Fruit fly (Drosophila melanogaster) whole organism, pupa: ENCODE results near the gene CG14443.

Experiments used
- CG10348 ChIP-seq: fragments of 200-800 bp; sonication (Bioruptor generic); IDR thresholded peaks from 2 replicates; pipeline ENCODE4 v1.3.6; 2022; ENCODE audit warnings: missing biosample characterization, missing genetic modification characterization
- CG12605 ChIP-seq: fragments of 200-800 bp; sonication (Bioruptor generic); IDR thresholded peaks from 2 replicates; pipeline ENCODE4 v1.3.6; 2022; ENCODE audit warnings: missing biosample characterization, missing genetic modification characterization
- CG13204 ChIP-seq: fragments of 200-800 bp; sonication (Bioruptor generic); optimal IDR thresholded peaks from 2 replicates; lab custom pipeline; 2018; ENCODE audit warnings: missing biosample characterization, mild to moderate bottlenecking, missing genetic modification characterization, moderate library complexity
- CG14655 ChIP-seq: fragments of 200-800 bp; sonication (Bioruptor generic); optimal IDR thresholded peaks from 3 replicates; lab custom pipeline; 2017; ENCODE audit warnings: mild to moderate bottlenecking, missing biosample characterization, missing genetic modification reagents, missing genetic modification characterization
- CG15710 ChIP-seq: fragments of 200-800 bp; sonication (Bioruptor generic); optimal IDR thresholded peaks from 2 replicates; lab custom pipeline; 2018; ENCODE audit warnings: missing biosample characterization, mild to moderate bottlenecking, missing genetic modification characterization, moderate library complexity
- CG17806 ChIP-seq: fragments of 200-800 bp; sonication (Bioruptor generic); optimal IDR thresholded peaks from 2 replicates; lab custom pipeline; 2018; ENCODE audit warnings: missing biosample characterization, mild to moderate bottlenecking, missing genetic modification characterization, moderate library complexity
- CG32121 ChIP-seq: fragments of 200-800 bp; sonication (Bioruptor generic); IDR thresholded peaks from 2 replicates; pipeline ENCODE4 v1.3.6; 2022; ENCODE audit warnings: missing biosample characterization, missing genetic modification characterization
- CG34367 ChIP-seq: fragments of 200-800 bp; sonication (Bioruptor generic); optimal IDR thresholded peaks from 2 replicates; lab custom pipeline; 2018; ENCODE audit warnings: missing biosample characterization, mild to moderate bottlenecking, missing genetic modification characterization
- CG4496 ChIP-seq: fragments of 200-800 bp; sonication (Bioruptor generic); IDR thresholded peaks from 3 replicates; pipeline ENCODE4 v1.3.6; 2022; ENCODE audit warnings: missing biosample characterization, missing genetic modification characterization
- CG8159 ChIP-seq: fragments of 200-800 bp; sonication (Bioruptor generic); optimal IDR thresholded peaks from 3 replicates; lab custom pipeline; 2018; ENCODE audit warnings: missing biosample characterization, mild to moderate bottlenecking, missing genetic modification characterization, moderate library complexity
- CG8301 ChIP-seq: fragments of 200-800 bp; sonication (Bioruptor generic); optimal IDR thresholded peaks from 2 replicates; lab custom pipeline; 2018; ENCODE audit warnings: missing biosample characterization, mild to moderate bottlenecking, missing genetic modification characterization
- CG9948 ChIP-seq: fragments of 200-800 bp; sonication (Bioruptor generic); optimal IDR thresholded peaks from 2 replicates; lab custom pipeline; 2018; ENCODE audit warnings: missing biosample characterization, mild to moderate bottlenecking, missing genetic modification characterization, moderate library complexity
- D1 ChIP-seq: fragments of 200-800 bp; sonication (Bioruptor generic); optimal IDR thresholded peaks from 2 replicates; lab custom pipeline; 2018; ENCODE audit warnings: missing biosample characterization, mild to moderate bottlenecking, missing genetic modification characterization, moderate library complexity
- EcR ChIP-seq: fragments of 200-800 bp; sonication (Bioruptor generic); optimal IDR thresholded peaks from 3 replicates; lab custom pipeline; 2019; ENCODE audit warnings: missing biosample characterization, missing genetic modification characterization, mild to moderate bottlenecking, moderate library complexity, missing genetic modification reagents
- Ets98B ChIP-seq: fragments of 200-800 bp; sonication (Bioruptor generic); IDR thresholded peaks from 2 replicates; pipeline ENCODE4 v1.3.6; 2022; ENCODE audit warnings: missing biosample characterization, missing genetic modification characterization
- Pif1A ChIP-seq: fragments of 200-800 bp; sonication (Bioruptor generic); optimal IDR thresholded peaks from 3 replicates; lab custom pipeline; 2016; ENCODE audit warnings: missing biosample characterization, missing genetic modification characterization
- Pif1B ChIP-seq: fragments of 200-800 bp; sonication (Bioruptor generic); optimal IDR thresholded peaks from 3 replicates; lab custom pipeline; 2016; ENCODE audit warnings: missing biosample characterization, missing genetic modification characterization
- Snoo ChIP-seq: fragments of 200-800 bp; sonication (Bioruptor generic); optimal IDR thresholded peaks from 3 replicates; lab custom pipeline; 2017; ENCODE audit warnings: missing biosample characterization, mild to moderate bottlenecking, missing genetic modification characterization, inconsistent platforms
- fd96Ca ChIP-seq: fragments of 200-800 bp; sonication (Bioruptor generic); IDR thresholded peaks from 3 replicates; pipeline ENCODE4 v1.3.6; 2022; ENCODE audit warnings: missing biosample characterization, missing genetic modification characterization
- gl ChIP-seq: fragments of 200-800 bp; sonication (Bioruptor generic); optimal IDR thresholded peaks from 2 replicates; lab custom pipeline; 2018; ENCODE audit warnings: missing biosample characterization, mild to moderate bottlenecking, missing genetic modification characterization
- rn ChIP-seq: fragments of 200-800 bp; sonication (Bioruptor generic); IDR thresholded peaks from 2 replicates; pipeline ENCODE4 v1.3.6; 2022; ENCODE audit warnings: missing biosample characterization, missing genetic modification characterization

The CG14443 gene

DNA sequence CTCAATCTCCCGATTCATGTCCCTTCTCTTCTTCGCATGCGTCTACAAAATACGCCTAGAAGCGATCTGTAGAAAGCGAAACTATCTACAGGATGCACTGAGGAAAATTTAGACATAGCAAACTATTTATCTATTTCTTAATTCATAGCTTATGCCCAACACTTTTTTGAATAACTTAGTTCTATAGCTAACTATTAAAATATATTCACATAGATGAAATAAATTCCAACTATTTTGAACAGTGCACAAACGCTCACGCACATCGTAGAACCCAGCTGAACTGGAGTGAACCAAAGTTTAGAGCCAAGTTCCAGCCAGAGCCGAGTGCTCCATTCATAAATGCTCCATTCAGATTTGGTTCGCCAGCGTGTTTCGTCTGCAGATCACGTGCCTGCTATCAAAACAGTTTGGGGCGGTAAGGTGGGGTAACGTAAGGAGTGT is 12.2 kb upstream of the CG14443 start:
- TF ChIP-seq rn (GFP tag; lab: Robert Waterston, UW): peak; percentile 63
- TF ChIP-seq fd96Ca (GFP tag; lab: Robert Waterston, UW): peak; percentile 56; the same call in 1 of the 3 replicates
- peak; percentile 78 for TF ChIP-seq CG9948 (tag; lab: Kevin White, UChicago)
- peak; percentile 27 for TF ChIP-seq Pif1B
- TF ChIP-seq Snoo (tag; lab: Kevin White, UChicago): no peak
- peak; percentile 79 for TF ChIP-seq CG17806 (tag; lab: Kevin White, UChicago)
- TF ChIP-seq CG14655 (GFP tag; lab: Kevin White, UChicago): peak; percentile 84
- TF ChIP-seq Pif1A (GFP tag; lab: Kevin White, UChicago): peak; percentile 77
- TF ChIP-seq gl (tag; lab: Kevin White, UChicago): peak; percentile 27
- peak; percentile 79 for TF ChIP-seq CG8301 (tag; lab: Kevin White, UChicago)
- TF ChIP-seq CG32121: peak; percentile 52; the same call in 1 of the 2 replicates
- no peak for TF ChIP-seq CG10348 (GFP tag; lab: Robert Waterston, UW)
- peak; percentile 79 for TF ChIP-seq CG15710 (tag; lab: Kevin White, UChicago)
- peak; percentile 41 for TF ChIP-seq Ets98B (GFP tag; lab: Robert Waterston, UW)
- TF ChIP-seq CG13204 (GFP tag; lab: Kevin White, UChicago): peak; percentile 14
- TF ChIP-seq CG34367: peak; percentile 70
- TF ChIP-seq CG4496 (GFP tag; lab: Robert Waterston, UW): peak; percentile 84
- TF ChIP-seq CG12605 (GFP tag; lab: Robert Waterston, UW): peak; percentile 55; the same call in 1 of the 2 replicates
- peak; percentile 79 for TF ChIP-seq CG8159 (tag; lab: Kevin White, UChicago)
- TF ChIP-seq EcR: peak; percentile 3
- peak; percentile 19 for TF ChIP-seq D1

DNA sequence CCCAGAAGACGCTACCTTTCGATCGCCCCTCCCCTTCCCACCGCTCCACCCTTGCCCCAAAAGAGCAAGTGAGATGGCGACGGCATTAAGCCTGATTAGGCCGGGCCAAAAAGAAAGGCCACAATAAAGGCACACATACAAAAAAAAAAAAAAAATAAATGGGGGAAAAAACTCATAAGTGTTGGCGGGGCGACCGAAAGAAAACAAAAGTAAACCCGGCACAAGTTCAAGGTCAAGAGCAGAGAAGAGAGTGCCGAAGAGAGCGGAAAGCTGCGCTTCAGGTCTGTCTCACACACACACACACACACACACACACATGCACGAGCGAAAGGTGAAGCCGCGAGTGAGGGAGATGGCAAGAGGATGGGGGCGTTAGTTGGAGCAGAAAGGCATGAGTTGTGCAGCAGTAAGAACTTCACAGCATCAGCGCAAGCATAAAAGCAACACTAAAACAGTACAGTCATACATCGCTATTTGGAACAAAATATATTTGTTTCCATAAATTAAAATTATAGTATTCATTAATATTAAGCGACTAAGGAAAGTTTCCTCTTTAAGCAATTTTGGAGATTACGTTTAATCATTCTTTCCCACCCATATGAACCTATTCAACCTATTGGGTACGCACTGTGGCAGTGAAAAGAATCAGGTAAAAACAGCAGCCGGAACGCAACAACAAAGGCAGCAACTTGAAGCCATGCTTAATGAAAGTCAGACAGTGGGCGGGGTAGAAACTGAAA is 9.6 kb upstream of the CG14443 start:
- TF ChIP-seq CG13204 (GFP tag; lab: Kevin White, UChicago): peak; percentile 10
- TF ChIP-seq CG8301 (tag; lab: Kevin White, UChicago): peak; percentile 58
- peak; percentile 6 for TF ChIP-seq gl (tag; lab: Kevin White, UChicago)
- peak; percentile 34 for TF ChIP-seq Pif1A (GFP tag; lab: Kevin White, UChicago)
- TF ChIP-seq Pif1B: peak; percentile 51
- TF ChIP-seq Ets98B (GFP tag; lab: Robert Waterston, UW): peak; percentile 34; the same call in 1 of the 2 replicates
- peak; percentile 13; the same call in 1 of the 2 replicates for TF ChIP-seq CG32121
- TF ChIP-seq CG8159 (tag; lab: Kevin White, UChicago): peak; percentile 68
- TF ChIP-seq CG34367: peak; percentile 54
- TF ChIP-seq CG4496 (GFP tag; lab: Robert Waterston, UW): peak; percentile 66
- TF ChIP-seq D1: no peak
- TF ChIP-seq CG17806 (tag; lab: Kevin White, UChicago): peak; percentile 66
- peak; percentile 78 for TF ChIP-seq CG14655 (GFP tag; lab: Kevin White, UChicago)
- peak; percentile 61; the same call in 1 of the 2 replicates for TF ChIP-seq CG12605 (GFP tag; lab: Robert Waterston, UW)
- TF ChIP-seq CG15710 (tag; lab: Kevin White, UChicago): peak; percentile 70
- TF ChIP-seq rn (GFP tag; lab: Robert Waterston, UW): no peak
- TF ChIP-seq Snoo (tag; lab: Kevin White, UChicago): peak; percentile 38
- no peak; the same call in 1 of the 3 replicates for TF ChIP-seq fd96Ca (GFP tag; lab: Robert Waterston, UW)
- no peak for TF ChIP-seq CG10348 (GFP tag; lab: Robert Waterston, UW)
- peak; percentile 63 for TF ChIP-seq CG9948 (tag; lab: Kevin White, UChicago)
- peak; percentile 86 for TF ChIP-seq EcR

DNA sequence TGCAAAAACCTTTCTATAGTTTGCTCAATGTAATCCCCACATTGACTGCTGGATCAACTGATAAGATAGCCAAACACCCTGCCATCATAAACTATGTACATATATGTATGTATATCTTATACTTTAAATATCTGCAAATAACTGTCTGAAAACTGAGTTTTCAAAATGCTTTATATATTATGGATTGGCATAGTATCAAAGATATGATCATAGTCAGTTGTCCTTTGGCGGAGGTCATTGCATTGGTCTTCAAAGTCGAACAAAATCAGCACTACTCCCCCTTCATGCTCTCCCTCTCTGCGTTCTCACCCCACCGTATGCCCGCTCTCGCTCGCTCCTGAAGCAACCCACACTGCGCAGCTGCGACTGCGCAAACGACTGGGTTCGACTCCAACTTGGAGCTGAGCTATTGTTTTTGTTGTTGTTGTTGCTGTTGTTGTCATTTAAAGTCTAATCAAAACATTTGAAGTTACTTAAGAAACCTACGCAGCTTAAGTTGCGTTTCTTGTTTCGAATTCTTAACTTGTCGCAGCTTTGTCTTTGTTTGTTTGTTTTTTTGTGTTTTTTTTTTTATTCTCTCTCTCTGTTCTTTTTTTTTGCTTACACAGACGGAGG is 8.7 kb upstream of the CG14443 start:
- TF ChIP-seq CG13204 (GFP tag; lab: Kevin White, UChicago) (no peak), CG17806 (tag; lab: Kevin White, UChicago) (peak; percentile 27), Pif1B (no peak), CG34367 (no peak), fd96Ca (GFP tag; lab: Robert Waterston, UW) (no peak), D1 (no peak), Snoo (tag; lab: Kevin White, UChicago) (no peak), rn (GFP tag; lab: Robert Waterston, UW) (no peak), CG32121 (no peak), EcR (no peak), CG14655 (GFP tag; lab: Kevin White, UChicago) (peak; percentile 28), CG4496 (GFP tag; lab: Robert Waterston, UW) (no peak), gl (tag; lab: Kevin White, UChicago) (no peak), CG8159 (tag; lab: Kevin White, UChicago) (no peak), CG8301 (tag; lab: Kevin White, UChicago) (peak; percentile 5), CG9948 (tag; lab: Kevin White, UChicago) (peak; percentile 27), CG15710 (tag; lab: Kevin White, UChicago) (no peak), Ets98B (GFP tag; lab: Robert Waterston, UW) (no peak), Pif1A (GFP tag; lab: Kevin White, UChicago) (no peak), CG10348 (GFP tag; lab: Robert Waterston, UW) (no peak), CG12605 (GFP tag; lab: Robert Waterston, UW) (no peak)

DNA sequence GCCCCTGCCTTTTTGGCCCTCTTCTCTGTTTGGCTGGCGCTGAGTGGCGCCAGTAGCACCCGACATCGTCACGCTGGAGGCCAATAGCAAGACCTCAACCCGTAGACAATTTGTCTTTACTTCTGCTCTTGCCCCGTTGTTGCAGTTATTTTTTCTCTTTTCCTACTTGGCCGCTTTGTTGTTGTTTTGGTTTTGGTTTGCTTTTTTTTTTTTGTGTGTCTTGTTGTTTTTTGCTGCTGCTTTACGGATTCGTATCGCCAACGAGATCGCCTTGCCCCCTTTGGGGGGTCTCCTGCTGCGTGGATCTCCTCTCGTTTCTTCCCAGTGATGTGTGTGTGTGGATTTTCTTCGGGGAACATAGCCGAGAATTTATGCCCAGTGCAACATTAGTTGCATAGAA is 1.9 kb upstream of the CG14443 start:
- TF ChIP-seq rn (GFP tag; lab: Robert Waterston, UW) (no peak; the same call in 1 of the 2 replicates), fd96Ca (GFP tag; lab: Robert Waterston, UW) (peak; percentile 78), CG8301 (tag; lab: Kevin White, UChicago) (peak; percentile 33), CG10348 (GFP tag; lab: Robert Waterston, UW) (no peak), Snoo (tag; lab: Kevin White, UChicago) (no peak), EcR (no peak), gl (tag; lab: Kevin White, UChicago) (peak; percentile 73), Pif1A (GFP tag; lab: Kevin White, UChicago) (peak; percentile 78), CG8159 (tag; lab: Kevin White, UChicago) (peak; percentile 32), Ets98B (GFP tag; lab: Robert Waterston, UW) (peak; percentile 57), CG14655 (GFP tag; lab: Kevin White, UChicago) (peak; percentile 67), Pif1B (peak; percentile 55), CG13204 (GFP tag; lab: Kevin White, UChicago) (peak; percentile 46), CG34367 (peak; percentile 24), CG4496 (GFP tag; lab: Robert Waterston, UW) (peak; percentile 79), CG9948 (tag; lab: Kevin White, UChicago) (peak; percentile 14), CG15710 (tag; lab: Kevin White, UChicago) (peak; percentile 26), CG17806 (tag; lab: Kevin White, UChicago) (peak; percentile 16), D1 (no peak), CG12605 (GFP tag; lab: Robert Waterston, UW) (peak; percentile 88), CG32121 (peak; percentile 48; the same call in 1 of the 2 replicates)
